Fruit fly (Drosophila melanogaster): ENCODE results near the gene CG13877.

DNA sequence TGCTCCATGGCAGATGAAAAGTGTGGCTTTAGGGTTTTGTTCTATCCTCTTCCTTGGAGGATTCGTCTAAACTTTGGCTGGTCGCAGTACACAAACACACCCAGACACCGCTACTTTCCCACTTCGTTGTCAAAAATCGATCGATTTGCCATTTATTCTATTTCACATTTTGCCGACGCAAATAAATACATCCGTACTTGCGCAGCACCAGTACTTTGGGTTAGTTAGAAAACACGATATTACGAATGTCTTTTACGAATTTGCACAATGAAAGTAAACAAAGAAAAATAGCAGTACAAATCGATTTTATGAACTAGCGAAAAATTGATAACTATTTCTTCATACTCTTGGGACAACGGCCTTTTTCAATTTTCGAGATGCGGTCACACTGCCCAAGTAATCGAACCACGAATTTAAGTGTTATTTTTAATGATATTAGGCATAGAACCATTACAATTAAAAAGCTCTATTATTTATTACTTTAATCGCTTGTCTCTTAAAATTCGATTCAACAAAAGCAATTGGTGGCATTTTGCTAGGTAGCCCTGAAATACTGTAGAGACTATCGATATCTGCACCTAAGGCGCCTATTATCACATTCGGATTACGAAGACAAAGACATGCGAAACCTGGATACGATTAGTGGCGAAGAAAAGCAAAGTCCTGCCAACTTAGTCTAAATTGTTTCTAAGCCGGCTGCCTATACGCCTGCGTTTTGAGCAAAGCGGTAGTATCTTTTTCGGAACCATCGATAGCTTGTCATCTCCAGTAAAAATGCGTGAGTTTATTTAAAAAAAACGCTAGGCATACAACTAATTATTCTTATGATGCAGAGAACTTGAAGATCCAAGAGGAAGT is 40.0 kb downstream of the CG13877 start, which contains the start of the genes DIP2 and wac:
- no peak for TF ChIP-seq cnc (optimal IDR thresholded peaks at IDR 0.05)
- peak; percentile 54 for TF ChIP-seq tj (GFP tag; optimal IDR thresholded peaks at IDR 0.05)
- TF ChIP-seq kay (GFP tag; ENCODE audit: borderline replicate concordance): no peak
- TF ChIP-seq CG11617 (GFP tag; optimal IDR thresholded peaks at IDR 0.05): peak; percentile 69
- TF ChIP-seq Crg-1 (GFP tag; optimal IDR thresholded peaks at IDR 0.05): peak; percentile 59
- no peak for TF ChIP-seq CG5204 (GFP tag; optimal IDR thresholded peaks at IDR 0.05)
- TF ChIP-seq CG7045 (GFP tag; optimal IDR thresholded peaks at IDR 0.05): peak; percentile 10
- TF ChIP-seq CG14711 (tag; optimal IDR thresholded peaks at IDR 0.05): peak; percentile 71
- no peak for TF ChIP-seq toe (GFP tag; optimal IDR thresholded peaks at IDR 0.05)
- peak; percentile 54 for TF ChIP-seq Mnt (GFP tag; optimal IDR thresholded peaks at IDR 0.05)
- TF ChIP-seq CG1620 (GFP tag; optimal IDR thresholded peaks at IDR 0.05): peak; percentile 68
- TF ChIP-seq CG7101 (tag; optimal IDR thresholded peaks at IDR 0.05): peak; percentile 64
- no peak for TF ChIP-seq Hr96 (GFP tag; optimal IDR thresholded peaks at IDR 0.05)

Measured in whole organism, adult.